Fruit fly (Drosophila melanogaster) whole organism, prepupa: ENCODE measurements around the gene CG16953.

Source experiments
- Blimp-1 ChIP-seq: fragments of 200-800 bp; sonication (Bioruptor generic); optimal IDR thresholded peaks from 3 replicates; lab custom pipeline; 2017; ENCODE audit warnings: missing biosample characterization, missing genetic modification characterization, mild to moderate bottlenecking, moderate library complexity, missing genetic modification reagents
- CG10631 ChIP-seq: fragments of 200-800 bp; sonication (Bioruptor generic); optimal IDR thresholded peaks from 2 replicates; lab custom pipeline; 2016; ENCODE audit warnings: missing biosample characterization, missing genetic modification characterization
- CG10669 ChIP-seq: fragments of 200-800 bp; sonication (Bioruptor generic); optimal IDR thresholded peaks from 3 replicates; lab custom pipeline; 2018; ENCODE audit warnings: missing biosample characterization, mild to moderate bottlenecking, missing genetic modification characterization, moderate library complexity
- CG11762 ChIP-seq: fragments of 200-800 bp; sonication (Bioruptor generic); optimal IDR thresholded peaks from 3 replicates; lab custom pipeline; 2016; ENCODE audit warnings: missing biosample characterization, missing genetic modification characterization; ENCODE audit not compliant: insufficient read depth
- CG15336 ChIP-seq: fragments of 200-800 bp; sonication (Bioruptor generic); IDR thresholded peaks from 2 replicates; pipeline ENCODE4 v1.3.6; 2022; ENCODE audit warnings: missing biosample characterization, missing genetic modification characterization
- CG1621 ChIP-seq: fragments of 200-800 bp; sonication (Bioruptor generic); optimal IDR thresholded peaks from 3 replicates; lab custom pipeline; 2018; ENCODE audit warnings: missing biosample characterization, mild to moderate bottlenecking, missing genetic modification characterization
- CG16779 ChIP-seq: fragments of 200-800 bp; sonication (Bioruptor generic); optimal IDR thresholded peaks from 3 replicates; lab custom pipeline; 2017; ENCODE audit warnings: missing biosample characterization, mild to moderate bottlenecking, missing genetic modification characterization
- CG3032 ChIP-seq: fragments of 200-800 bp; optimal IDR thresholded peaks from 2 replicates; lab custom pipeline; 2019; ENCODE audit warnings: missing biosample characterization, mild to moderate bottlenecking, missing genetic modification characterization, moderate library complexity
- CG31627 ChIP-seq: fragments of 200-800 bp; sonication (Bioruptor generic); optimal IDR thresholded peaks from 3 replicates; lab custom pipeline; 2016; ENCODE audit warnings: missing biosample characterization, missing genetic modification characterization
- CG32006 ChIP-seq: fragments of 200-800 bp; sonication (Bioruptor generic); optimal IDR thresholded peaks from 3 replicates; lab custom pipeline; 2017; ENCODE audit warnings: missing biosample characterization, mild to moderate bottlenecking, missing genetic modification characterization
- CG34406 ChIP-seq: fragments of 200-800 bp; sonication (Bioruptor generic); optimal IDR thresholded peaks from 3 replicates; lab custom pipeline; 2016; ENCODE audit warnings: missing biosample characterization, missing genetic modification characterization
- CG4318 ChIP-seq: fragments of 200-800 bp; sonication (Bioruptor generic); optimal IDR thresholded peaks from 3 replicates; lab custom pipeline; 2017; ENCODE audit warnings: missing biosample characterization, mild to moderate bottlenecking, missing genetic modification characterization
- CG6276 ChIP-seq: fragments of 200-800 bp; sonication (Bioruptor generic); optimal IDR thresholded peaks from 2 replicates; lab custom pipeline; 2017; ENCODE audit warnings: missing biosample characterization, mild to moderate bottlenecking, missing genetic modification characterization
- CG6792 ChIP-seq: fragments of 200-800 bp; sonication (Bioruptor generic); optimal IDR thresholded peaks from 3 replicates; lab custom pipeline; 2016; ENCODE audit warnings: missing biosample characterization, missing genetic modification characterization
- CG7368 ChIP-seq: fragments of 200-800 bp; sonication (Bioruptor generic); optimal IDR thresholded peaks from 3 replicates; lab custom pipeline; 2016; ENCODE audit warnings: missing biosample characterization, missing genetic modification characterization
- CG8119 ChIP-seq: fragments of 200-800 bp; sonication (Bioruptor generic); IDR thresholded peaks from 3 replicates; pipeline ENCODE4 v1.3.6; 2022; ENCODE audit warnings: missing biosample characterization, missing genetic modification characterization
- CG8319 ChIP-seq: fragments of 200-800 bp; sonication (Bioruptor generic); optimal IDR thresholded peaks from 3 replicates; lab custom pipeline; 2016; ENCODE audit warnings: missing biosample characterization, missing genetic modification characterization
- CG8632 ChIP-seq: fragments of 200-800 bp; sonication (Bioruptor generic); optimal IDR thresholded peaks from 3 replicates; lab custom pipeline; 2016; ENCODE audit warnings: missing biosample characterization, missing genetic modification characterization
- CG9139 ChIP-seq: fragments of 200-800 bp; sonication (Bioruptor generic); optimal IDR thresholded peaks from 3 replicates; lab custom pipeline; 2017; ENCODE audit warnings: missing biosample characterization, mild to moderate bottlenecking, missing genetic modification characterization
- Eip75B ChIP-seq: fragments of 200-800 bp; sonication (Bioruptor generic); optimal IDR thresholded peaks from 3 replicates; lab custom pipeline; 2016; ENCODE audit warnings: missing biosample characterization, missing genetic modification characterization
- Eip78C ChIP-seq: fragments of 200-800 bp; sonication (Bioruptor generic); peaks from one replicate; lab custom pipeline; 2016; ENCODE audit warnings: missing biosample characterization, missing genetic modification characterization
- Ets21C ChIP-seq: fragments of 200-800 bp; sonication (Bioruptor generic); optimal IDR thresholded peaks from 3 replicates; lab custom pipeline; 2016; ENCODE audit warnings: missing biosample characterization, missing genetic modification characterization
- Ets96B ChIP-seq: fragments of 200-800 bp; optimal IDR thresholded peaks from 2 replicates; lab custom pipeline; 2019; ENCODE audit warnings: missing biosample characterization, mild to moderate bottlenecking, missing genetic modification characterization, moderate library complexity
- Hr38 ChIP-seq: sonication (Bioruptor generic); optimal IDR thresholded peaks from 2 replicates; lab custom pipeline; 2016; ENCODE audit warnings: missing biosample characterization, missing genetic modification characterization
- Hr4 ChIP-seq: fragments of 200-800 bp; sonication (Bioruptor generic); optimal IDR thresholded peaks from 3 replicates; lab custom pipeline; 2016; ENCODE audit warnings: missing biosample characterization, missing genetic modification characterization
- Lpt ChIP-seq: fragments of 200-800 bp; sonication (Bioruptor generic); optimal IDR thresholded peaks from 3 replicates; lab custom pipeline; 2016; ENCODE audit warnings: missing biosample characterization, missing genetic modification characterization
- Met ChIP-seq: fragments of 200-800 bp; sonication (Bioruptor generic); optimal IDR thresholded peaks from 3 replicates; lab custom pipeline; 2016; ENCODE audit warnings: missing biosample characterization, missing genetic modification characterization
- OdsH ChIP-seq: fragments of 200-800 bp; sonication (Bioruptor generic); optimal IDR thresholded peaks from 3 replicates; lab custom pipeline; 2016; ENCODE audit warnings: missing biosample characterization, missing genetic modification characterization
- Smox ChIP-seq: fragments of 200-800 bp; sonication (Bioruptor generic); optimal IDR thresholded peaks from 3 replicates; lab custom pipeline; 2016; ENCODE audit warnings: missing biosample characterization, missing genetic modification characterization
- Sox102F ChIP-seq: fragments of 200-800 bp; sonication (Bioruptor generic); optimal IDR thresholded peaks from 2 replicates; lab custom pipeline; 2016; ENCODE audit warnings: missing biosample characterization, mild to moderate bottlenecking, missing genetic modification characterization
- Sox14 ChIP-seq: fragments of 200-800 bp; sonication (Bioruptor generic); optimal IDR thresholded peaks from 3 replicates; lab custom pipeline; 2016; ENCODE audit warnings: missing biosample characterization, missing genetic modification characterization
- Sox15 ChIP-seq: fragments of 200-800 bp; sonication (Bioruptor generic); optimal IDR thresholded peaks from 3 replicates; lab custom pipeline; 2016; ENCODE audit warnings: missing biosample characterization, missing genetic modification characterization
- achi ChIP-seq: fragments of 200-800 bp; sonication (Bioruptor generic); optimal IDR thresholded peaks from 3 replicates; lab custom pipeline; 2016; ENCODE audit warnings: missing biosample characterization, missing genetic modification characterization
- eg ChIP-seq: fragments of 200-800 bp; sonication (Bioruptor generic); IDR thresholded peaks from 3 replicates; pipeline ENCODE4 v1.3.6; 2022; ENCODE audit warnings: missing biosample characterization, missing genetic modification characterization
- esn ChIP-seq: fragments of 200-800 bp; sonication (Bioruptor generic); optimal IDR thresholded peaks from 2 replicates; lab custom pipeline; 2016; ENCODE audit warnings: missing biosample characterization, mild to moderate bottlenecking, missing genetic modification characterization, moderate library complexity
- fd59A ChIP-seq: fragments of 200-800 bp; sonication (Bioruptor generic); optimal IDR thresholded peaks from 2 replicates; lab custom pipeline; 2017; ENCODE audit warnings: missing biosample characterization, mild to moderate bottlenecking, missing genetic modification characterization, missing genetic modification reagents
- lz ChIP-seq: fragments of 200-800 bp; sonication (Bioruptor generic); optimal IDR thresholded peaks from 3 replicates; lab custom pipeline; 2016; ENCODE audit warnings: missing biosample characterization, missing genetic modification characterization
- net ChIP-seq: fragments of 200-800 bp; sonication (Bioruptor generic); optimal IDR thresholded peaks from 3 replicates; lab custom pipeline; 2016; ENCODE audit warnings: missing biosample characterization, missing genetic modification characterization
- pdm3 ChIP-seq: fragments of 200-800 bp; sonication (Bioruptor generic); optimal IDR thresholded peaks from 3 replicates; lab custom pipeline; 2016; ENCODE audit warnings: missing biosample characterization, missing genetic modification characterization
- spab ChIP-seq: fragments of 200-800 bp; sonication (Bioruptor generic); optimal IDR thresholded peaks from 2 replicates; lab custom pipeline; 2017; ENCODE audit warnings: missing biosample characterization, mild to moderate bottlenecking, missing genetic modification characterization, missing genetic modification reagents
- ss ChIP-seq, 2 experiments: fragments of 200-800 bp; sonication (Bioruptor generic); optimal IDR thresholded peaks; 2 replicates in 1 of 2; 3 replicates in 1 of 2; lab custom pipeline; 2017 to 2018; ENCODE audit warnings: mild to moderate bottlenecking in 2 of 2, missing biosample characterization in 2 of 2, missing genetic modification characterization in 2 of 2, moderate library complexity in 1 of 2
- topi ChIP-seq: fragments of 200-800 bp; sonication (Bioruptor generic); optimal IDR thresholded peaks from 3 replicates; lab custom pipeline; 2016; ENCODE audit warnings: missing biosample characterization, missing genetic modification characterization
- vri ChIP-seq: fragments of 200-800 bp; sonication (Bioruptor generic); optimal IDR thresholded peaks from 3 replicates; lab custom pipeline; 2016; ENCODE audit warnings: missing biosample characterization, mild to moderate bottlenecking, missing genetic modification characterization

Gene CG16953

DNA sequence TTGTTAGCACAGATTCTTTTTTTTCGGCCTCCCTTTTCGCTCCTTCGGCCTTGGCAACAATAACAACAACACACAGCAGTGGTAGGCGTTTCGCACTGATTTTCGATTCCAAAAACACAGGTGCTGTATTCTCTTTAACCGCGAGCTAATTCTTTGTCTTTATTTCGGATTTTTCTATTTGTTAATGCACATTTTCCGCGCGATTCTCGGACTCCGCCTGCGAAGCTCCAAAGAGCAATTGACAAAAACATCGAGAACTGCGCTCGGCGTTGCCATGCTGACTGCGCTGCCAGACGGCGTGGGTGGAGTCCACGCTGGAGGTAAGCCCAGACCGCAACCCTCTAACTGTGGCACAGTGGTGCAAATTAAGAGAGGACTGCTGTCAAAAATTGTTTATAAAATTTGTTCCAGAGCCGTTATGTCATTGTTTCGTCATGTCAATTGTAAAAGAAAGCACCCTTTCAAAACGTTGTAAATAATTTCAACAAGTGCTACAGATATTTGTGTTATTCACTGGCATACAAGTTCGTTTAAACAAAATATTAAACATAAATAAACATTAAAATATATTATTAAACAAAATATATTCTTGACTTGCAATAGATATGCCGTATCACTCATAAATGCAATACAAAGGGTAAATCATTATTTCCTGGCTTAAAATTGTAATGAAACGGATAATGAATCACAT is 28.1 kb downstream of the CG16953 start, which contains the start of the genes DPCoAC and CG5180 (continued):
- TF ChIP-seq Hr4 (GFP tag; lab: Kevin White, UChicago), result peak; percentile 68
- peak; percentile 18 for TF ChIP-seq CG8632 (GFP tag; lab: Kevin White, UChicago)
- TF ChIP-seq fd59A, result no peak
- TF ChIP-seq Eip78C (GFP tag; lab: Kevin White, UChicago), result peak; percentile 79
- peak; percentile 12 for TF ChIP-seq Blimp-1 (GFP tag; lab: Kevin White, UChicago)
- TF ChIP-seq Sox14 (GFP tag; lab: Kevin White, UChicago), result peak; percentile 81
- peak; percentile 72 for TF ChIP-seq CG10631 (GFP tag; lab: Kevin White, UChicago)
- TF ChIP-seq ss (GFP tag; optimal IDR thresholded peaks at IDR 0.05; lab: Kevin White, UChicago), result peak; percentile 34 to 37
- peak; percentile 51 for TF ChIP-seq Smox (GFP tag; lab: Kevin White, UChicago)
- peak; percentile 20 for TF ChIP-seq CG8319 (GFP tag; lab: Kevin White, UChicago)
- peak; percentile 55 for TF ChIP-seq CG3032 (tag; lab: Kevin White, UChicago)
- TF ChIP-seq CG9139, result peak; percentile 36
- peak; percentile 34 for TF ChIP-seq Sox102F (GFP tag; lab: Kevin White, UChicago)
- peak; percentile 69 for TF ChIP-seq OdsH (GFP tag; lab: Kevin White, UChicago)
- TF ChIP-seq CG8119 (GFP tag; lab: Robert Waterston, UW), result 0 out of 3 replicates have a peak, but pooled peaks have one; percentile 27

DNA sequence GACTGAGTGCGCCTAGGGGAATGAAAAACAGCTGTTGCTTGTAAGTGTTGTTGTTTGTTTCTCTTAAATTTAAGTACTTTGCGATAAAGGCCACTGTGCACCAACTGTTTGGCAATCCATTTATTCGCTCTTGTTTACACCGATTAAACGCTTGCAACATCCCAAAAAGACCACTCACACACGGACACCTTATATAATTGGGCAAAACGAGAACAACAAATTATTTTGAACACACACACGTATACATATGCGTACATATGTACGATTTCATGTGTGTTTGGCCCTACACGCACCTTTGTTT is 28.6 kb downstream of the CG16953 start:
- TF ChIP-seq CG6276 (GFP tag; lab: Kevin White, UChicago) (peak; percentile 16), CG31627 (GFP tag; lab: Kevin White, UChicago) (no peak)

DNA sequence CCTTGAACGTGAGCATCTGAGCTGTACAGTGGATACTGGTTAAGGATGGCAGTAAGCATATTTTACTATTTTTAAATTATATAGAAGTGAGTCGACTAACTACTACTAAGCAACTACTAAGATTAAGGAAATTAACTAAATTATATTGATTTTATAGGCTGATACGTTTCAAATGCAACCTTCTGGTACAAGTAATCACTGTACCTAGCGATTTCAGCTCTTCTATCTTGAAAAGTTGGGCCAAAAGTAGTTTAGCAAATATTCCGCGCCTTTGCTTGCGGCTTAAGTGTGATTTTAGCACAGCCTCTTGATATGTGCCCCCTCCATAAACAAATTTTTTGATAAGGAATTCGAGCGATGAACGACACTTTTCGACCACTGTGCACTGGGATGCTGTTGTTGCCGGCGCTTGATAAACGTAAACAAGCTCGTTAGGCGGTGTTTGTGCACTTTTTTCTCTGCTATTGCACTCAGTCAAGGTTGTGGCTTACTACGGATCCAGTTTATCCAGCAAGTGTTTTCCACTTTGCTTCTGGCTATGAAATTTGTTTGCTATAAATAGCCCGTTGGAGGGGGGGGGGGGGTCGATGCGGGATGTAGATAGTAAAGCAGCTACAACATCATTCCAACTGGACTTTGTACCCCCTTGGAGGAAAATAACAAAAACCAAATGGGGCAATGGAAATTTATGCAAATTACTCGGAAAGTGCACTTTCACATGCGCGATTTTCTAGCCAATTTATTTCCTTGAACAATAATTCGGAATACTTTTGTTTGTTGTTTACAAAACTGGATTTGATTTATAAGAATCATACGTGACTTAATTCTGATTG is 29.1 kb downstream of the CG16953 start:
- peak; percentile 65 for TF ChIP-seq Eip75B (GFP tag; lab: Kevin White, UChicago)
- peak; percentile 64 for TF ChIP-seq CG10669 (GFP tag; lab: Kevin White, UChicago)
- peak; percentile 55 for TF ChIP-seq Lpt (GFP tag; lab: Kevin White, UChicago)
- peak; percentile 61 for TF ChIP-seq CG8319 (GFP tag; lab: Kevin White, UChicago)
- peak; percentile 52 for TF ChIP-seq Ets96B (tag; lab: Kevin White, UChicago)
- TF ChIP-seq CG4318, result peak; percentile 70
- peak; percentile 51 for TF ChIP-seq Ets21C (GFP tag; lab: Kevin White, UChicago)
- peak; percentile 81 for TF ChIP-seq achi (GFP tag; lab: Kevin White, UChicago)
- peak; percentile 89 for TF ChIP-seq Eip78C (GFP tag; lab: Kevin White, UChicago)
- peak; percentile 89 for TF ChIP-seq CG32006 (GFP tag; lab: Kevin White, UChicago)
- TF ChIP-seq Sox14 (GFP tag; lab: Kevin White, UChicago), result peak; percentile 70
- TF ChIP-seq lz (GFP tag; lab: Kevin White, UChicago), result peak; percentile 65
- TF ChIP-seq Sox15 (GFP tag; lab: Kevin White, UChicago), result peak; percentile 63
- peak; percentile 66 for TF ChIP-seq CG31627 (GFP tag; lab: Kevin White, UChicago)
- peak; percentile 74 for TF ChIP-seq CG7368 (GFP tag; lab: Kevin White, UChicago)
- no peak for TF ChIP-seq Hr38 (GFP tag; lab: Kevin White, UChicago)
- peak; percentile 57 for TF ChIP-seq CG6792
- peak; percentile 65 for TF ChIP-seq fd59A
- TF ChIP-seq CG34406, result peak; percentile 67
- peak; percentile 75 for TF ChIP-seq Smox (GFP tag; lab: Kevin White, UChicago)
- peak; percentile 82 for TF ChIP-seq pdm3
- TF ChIP-seq esn (GFP tag; lab: Kevin White, UChicago), result peak; percentile 72
- peak; percentile 65 for TF ChIP-seq CG11762
- peak; percentile 52 for TF ChIP-seq CG8632 (GFP tag; lab: Kevin White, UChicago)
- peak; percentile 86 for TF ChIP-seq eg (GFP tag; lab: Robert Waterston, UW)
- peak; percentile 54 for TF ChIP-seq net
- peak; percentile 66 for TF ChIP-seq spab
- TF ChIP-seq CG16779 (tag; lab: Kevin White, UChicago), result peak; percentile 78
- TF ChIP-seq OdsH (GFP tag; lab: Kevin White, UChicago), result peak; percentile 79
- TF ChIP-seq CG1621 (tag; lab: Kevin White, UChicago), result peak; percentile 53
- TF ChIP-seq CG3032 (tag; lab: Kevin White, UChicago), result peak; percentile 60
- no peak for TF ChIP-seq Blimp-1 (GFP tag; lab: Kevin White, UChicago)
- peak; percentile 65 for TF ChIP-seq CG8119 (GFP tag; lab: Robert Waterston, UW)
- peak; percentile 75 for TF ChIP-seq Met (GFP tag; lab: Kevin White, UChicago)
- TF ChIP-seq topi (GFP tag; lab: Kevin White, UChicago), result peak; percentile 56
- no peak for TF ChIP-seq vri
- TF ChIP-seq CG15336, result peak; percentile 79
